Worm (Caenorhabditis elegans) whole organism, L2 larva: ENCODE data around the gene K09F6.13.

ENCODE experiments used
- ZK546.5 ChIP-seq: sonication (generic microtip); optimal IDR thresholded peaks from 2 replicates; lab custom pipeline; 2017; ENCODE audit warnings: missing biosample characterization, missing genetic modification characterization
- aly-2 ChIP-seq: fragments of 150-350 bp; optimal IDR thresholded peaks from 2 replicates; lab custom pipeline; 2014; ENCODE audit warnings: missing biosample characterization, missing genetic modification characterization
- ama-1 ChIP-seq: fragments of 150-350 bp; optimal IDR thresholded peaks from 2 replicates; lab custom pipeline; 2018; ENCODE audit warnings: inconsistent platforms
- blmp-1 ChIP-seq: sonication (generic microtip); optimal IDR thresholded peaks from 2 replicates; lab custom pipeline; 2017; ENCODE audit warnings: missing genetic modification characterization, mild to moderate bottlenecking, missing compliant biosample characterization, antibody characterized with exemption, moderate library complexity; ENCODE audit not compliant: insufficient read depth
- crh-2 ChIP-seq: sonication (generic microtip); optimal IDR thresholded peaks from 2 replicates; lab custom pipeline; 2017; ENCODE audit warnings: missing biosample characterization, missing genetic modification characterization
- egl-27 ChIP-seq: sonication (generic microtip); optimal IDR thresholded peaks from 3 replicates; lab custom pipeline; 2017; ENCODE audit warnings: missing biosample characterization, missing genetic modification reagents, missing genetic modification characterization
- elt-3 ChIP-seq: sonication (generic microtip); optimal IDR thresholded peaks from 2 replicates; lab custom pipeline; 2017; ENCODE audit warnings: missing biosample characterization, missing genetic modification characterization
- lin-11 ChIP-seq: fragments of 150-350 bp; sonication (generic microtip); optimal IDR thresholded peaks from 2 replicates; lab custom pipeline; 2014; ENCODE audit warnings: missing biosample characterization, missing genetic modification characterization, inconsistent platforms, mixed read lengths
- lin-39 ChIP-seq: fragments of 150-350 bp; optimal IDR thresholded peaks from 2 replicates; lab custom pipeline; 2014; ENCODE audit warnings: missing biosample characterization, missing genetic modification reagents, missing genetic modification characterization
- nhr-12 ChIP-seq: fragments of 150-350 bp; optimal IDR thresholded peaks from 2 replicates; lab custom pipeline; 2014; ENCODE audit warnings: missing biosample characterization, missing genetic modification characterization
- unc-39 ChIP-seq: fragments of 150-350 bp; optimal IDR thresholded peaks from 2 replicates; lab custom pipeline; 2014; ENCODE audit warnings: missing biosample characterization, missing genetic modification characterization
- unc-62 ChIP-seq: fragments of 150-350 bp; optimal IDR thresholded peaks from 2 replicates; lab custom pipeline; 2014; ENCODE audit warnings: missing biosample characterization, missing genetic modification reagents, missing genetic modification characterization

DNA sequence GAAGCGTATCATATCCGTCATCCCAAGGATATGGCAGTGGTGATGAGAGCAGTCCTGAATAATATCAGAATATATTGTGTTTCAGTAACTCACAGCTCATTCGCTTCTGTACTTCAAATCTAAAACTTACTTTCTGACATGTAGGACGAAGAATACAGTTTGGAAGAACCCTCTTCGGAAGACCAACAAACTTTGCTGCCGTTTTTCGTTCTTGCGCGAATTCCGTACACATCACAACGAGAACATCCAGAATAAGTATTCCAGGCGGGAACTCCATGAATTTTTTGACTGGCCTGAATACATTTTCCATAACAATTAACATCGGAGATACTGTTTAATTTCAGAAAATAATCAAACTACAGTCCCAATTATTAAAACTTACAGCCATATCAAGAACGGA is 11.5 kb upstream of the K09F6.13 start, which contains the start of gene K09F6.15:
- TF ChIP-seq blmp-1 (tag; lab: Kevin White, UChicago): no peak
- TF ChIP-seq unc-39 (tag; lab: Kevin White, UChicago): no peak
- no peak for TF ChIP-seq lin-39 (tag; lab: Kevin White, UChicago)
- TF ChIP-seq aly-2 (tag; lab: Kevin White, UChicago): no peak
- no peak for TF ChIP-seq ZK546.5
- no peak for TF ChIP-seq egl-27 (tag; lab: Kevin White, UChicago)
- no peak for TF ChIP-seq ama-1 (lab: Kevin White, UChicago)
- TF ChIP-seq elt-3 (tag; lab: Kevin White, UChicago): no peak
- no peak for TF ChIP-seq lin-11
- no peak for TF ChIP-seq crh-2
- no peak for TF ChIP-seq unc-62 (GFP tag; lab: Kevin White, UChicago)
- TF ChIP-seq nhr-12 (tag; lab: Kevin White, UChicago): no peak
